Worm (Caenorhabditis elegans): ENCODE data around the gene maoc-1.

Gene maoc-1

DNA sequence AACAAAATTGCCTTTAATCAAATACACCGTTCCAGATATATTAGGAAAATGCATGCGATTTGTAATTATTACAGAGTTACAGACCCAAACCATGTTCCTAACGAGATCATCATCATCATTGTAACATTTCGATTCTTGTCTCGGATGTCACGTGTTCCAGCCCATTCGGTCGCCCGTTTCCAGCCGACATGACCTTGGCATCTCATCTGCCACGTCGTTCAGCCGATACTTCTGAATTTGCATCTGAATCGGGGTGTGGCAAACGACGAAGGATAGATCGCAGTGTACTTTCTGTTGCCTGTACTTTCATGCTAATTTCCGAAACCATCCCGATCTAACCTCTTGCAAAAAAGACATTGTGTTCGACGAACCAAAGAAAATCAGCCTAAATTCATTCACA, 43.6 kb downstream of the maoc-1 start:
- TF ChIP-seq unc-62 (GFP tag; optimal IDR thresholded peaks at IDR 0.05 in 1 of 2): peak in 1 of 2 experiments; percentile 68
- TF ChIP-seq unc-62 (tag; optimal IDR thresholded peaks at IDR 0.05): no peak
- TF ChIP-seq aha-1 (tag): peak; percentile 94
- TF ChIP-seq mxl-2 (GFP tag; conservative IDR thresholded peaks at IDR 0.05): no peak

DNA sequence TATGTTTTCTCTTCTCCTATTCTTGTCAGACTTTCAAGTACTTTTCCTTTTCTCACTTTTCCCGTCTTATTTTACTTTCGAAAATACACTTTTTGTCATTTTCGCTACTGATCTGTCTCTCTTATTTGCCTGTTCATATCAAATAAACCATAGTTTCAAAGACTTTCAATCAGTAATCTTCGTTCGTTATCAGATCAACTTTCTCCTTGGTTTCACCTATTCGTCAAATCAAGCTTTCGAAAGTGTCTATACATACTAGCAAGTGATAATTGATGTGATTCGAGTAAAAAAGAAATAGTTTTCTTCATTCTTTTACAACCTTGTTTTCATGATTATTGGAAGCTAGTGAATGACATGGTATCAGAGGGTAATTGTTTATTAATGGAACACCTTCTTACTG, 46.7 kb downstream of the maoc-1 start:
- no peak for TF ChIP-seq set-16 (GFP tag; IDR thresholded peaks at IDR 0.05)
- TF ChIP-seq D1046.2 (GFP tag; IDR thresholded peaks at IDR 0.05): no peak

DNA sequence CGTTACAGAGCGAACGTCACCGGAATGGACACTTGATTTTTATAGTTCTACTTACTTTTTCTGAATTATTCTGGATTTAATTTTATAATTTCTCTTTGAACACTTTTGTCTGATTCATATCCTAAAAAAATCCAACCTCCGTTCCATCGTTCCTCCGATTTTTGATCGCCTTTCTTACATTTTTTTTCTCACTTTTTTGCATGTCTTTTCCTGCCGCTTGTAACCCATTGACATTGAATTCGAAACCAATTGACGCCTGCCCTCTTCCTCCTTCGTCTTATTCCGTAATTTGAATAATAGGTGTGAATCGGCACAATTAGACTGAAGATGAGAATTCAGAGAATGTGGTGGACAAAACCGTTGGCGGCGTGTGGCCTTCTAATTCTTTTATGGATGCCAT, 49.5 kb downstream of the maoc-1 start, which contains the start of gene skpo-3:
TSS of gene skpo-3 (plus strand) at position 301 of the 400 bp plus-strand sequence.
- TF ChIP-seq snpc-1.2 (GFP tag; IDR thresholded peaks at IDR 0.05): no peak
- no peak for TF ChIP-seq ces-1 (GFP tag; optimal IDR thresholded peaks at IDR 0.05)
- TF ChIP-seq mdl-1 (tag; optimal IDR thresholded peaks at IDR 0.05): no peak
- no peak for TF ChIP-seq F26F4.8 (GFP tag; conservative IDR thresholded peaks at IDR 0.05)
- TF ChIP-seq php-3 (GFP tag; IDR thresholded peaks at IDR 0.05): no peak
- no peak for TF ChIP-seq Y105C5A.15 (GFP tag; IDR thresholded peaks at IDR 0.05)
- TF ChIP-seq spr-1 (tag; optimal IDR thresholded peaks at IDR 0.05): no peak
- TF ChIP-seq nhr-25 (tag; optimal IDR thresholded peaks at IDR 0.05; ENCODE audit: borderline replicate concordance, insufficient read depth): no peak
- TF ChIP-seq lin-1 (GFP tag; IDR thresholded peaks at IDR 0.05): no peak
- no peak for TF ChIP-seq nhr-11 (tag; optimal IDR thresholded peaks at IDR 0.05)
- TF ChIP-seq R02D3.7 (tag; optimal IDR thresholded peaks at IDR 0.05): no peak
- no peak for TF ChIP-seq daf-12 (tag; optimal IDR thresholded peaks at IDR 0.05)
- no peak for TF ChIP-seq pha-4 (GFP tag; IDR thresholded peaks at IDR 0.05)
- no peak for TF ChIP-seq pha-4 (tag; optimal IDR thresholded peaks at IDR 0.05)
- no peak for TF ChIP-seq T26A8.4 (GFP tag; IDR thresholded peaks at IDR 0.05)
- TF ChIP-seq D1046.2 (GFP tag; IDR thresholded peaks at IDR 0.05): no peak
- TF ChIP-seq zfp-2 (tag; optimal IDR thresholded peaks at IDR 0.05): no peak
- no peak for TF ChIP-seq Y75B8A.6 (GFP tag; IDR thresholded peaks at IDR 0.05)

Measured in whole organism, L4 larva.